Fruit fly (Drosophila melanogaster): ENCODE measurements around the gene ppk31.

Gene ppk31

DNA sequence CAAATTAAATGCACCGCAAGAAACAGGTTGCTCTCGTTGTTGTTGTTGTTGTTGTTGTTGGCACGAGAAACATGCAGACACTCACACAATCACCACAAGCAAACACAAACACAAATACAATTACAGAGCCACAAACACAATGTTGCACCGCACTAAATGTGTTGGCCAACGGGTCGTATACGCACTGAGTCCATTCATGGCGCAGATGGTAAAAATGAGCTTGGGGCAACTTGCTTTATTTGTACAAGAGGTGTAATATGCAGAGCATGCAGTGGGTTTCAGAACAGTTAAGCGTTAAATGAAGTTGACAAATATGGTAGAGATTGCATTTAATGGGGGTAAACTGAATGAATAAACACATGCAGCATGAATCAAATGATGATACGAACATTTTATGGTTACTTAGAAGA, 25.0 kb upstream of the ppk31 start:
- TF ChIP-seq CG7101 (tag; optimal IDR thresholded peaks at IDR 0.05) (no peak), CG5204 (GFP tag; optimal IDR thresholded peaks at IDR 0.05) (no peak), Clk (GFP tag; optimal IDR thresholded peaks at IDR 0.05) (no peak), tj (GFP tag; optimal IDR thresholded peaks at IDR 0.05) (no peak), CG12768 (GFP tag; optimal IDR thresholded peaks at IDR 0.05) (no peak), cnc (optimal IDR thresholded peaks at IDR 0.05) (no peak), CG11617 (GFP tag; optimal IDR thresholded peaks at IDR 0.05) (no peak), Crg-1 (GFP tag; optimal IDR thresholded peaks at IDR 0.05) (no peak), bab1 (GFP tag; optimal IDR thresholded peaks at IDR 0.05) (no peak), kay (GFP tag; ENCODE audit: borderline replicate concordance) (no peak), toe (GFP tag; optimal IDR thresholded peaks at IDR 0.05) (no peak), cic (GFP tag; optimal IDR thresholded peaks at IDR 0.05) (no peak), pad (GFP tag; optimal IDR thresholded peaks at IDR 0.05) (no peak), Hr96 (GFP tag; optimal IDR thresholded peaks at IDR 0.05) (no peak), Mnt (GFP tag; optimal IDR thresholded peaks at IDR 0.05) (no peak), CG33017 (tag; optimal IDR thresholded peaks at IDR 0.05) (no peak), CG1620 (GFP tag; optimal IDR thresholded peaks at IDR 0.05) (no peak)

DNA sequence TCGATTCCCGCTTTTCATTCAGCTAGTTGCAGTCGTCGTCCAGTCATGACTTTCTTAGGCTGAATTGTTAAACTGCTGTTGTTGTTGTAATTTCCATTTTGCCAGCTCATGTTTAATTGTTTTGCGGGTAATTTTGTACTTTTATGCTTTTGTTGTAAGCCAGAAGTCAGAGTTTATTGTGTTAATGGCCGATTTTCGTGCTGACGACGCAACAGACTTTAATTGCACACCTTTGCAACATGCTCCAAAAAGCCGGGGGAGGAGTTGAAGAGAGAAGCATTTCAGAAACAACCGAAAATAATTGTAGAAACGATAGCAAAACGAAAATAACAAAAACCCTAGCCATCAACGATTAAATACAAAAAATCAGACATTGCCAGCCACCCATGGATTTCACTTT, 24.2 kb upstream of the ppk31 start:
- TF ChIP-seq tj (GFP tag; optimal IDR thresholded peaks at IDR 0.05) (peak; percentile 95), CG5204 (GFP tag; optimal IDR thresholded peaks at IDR 0.05) (no peak)

DNA sequence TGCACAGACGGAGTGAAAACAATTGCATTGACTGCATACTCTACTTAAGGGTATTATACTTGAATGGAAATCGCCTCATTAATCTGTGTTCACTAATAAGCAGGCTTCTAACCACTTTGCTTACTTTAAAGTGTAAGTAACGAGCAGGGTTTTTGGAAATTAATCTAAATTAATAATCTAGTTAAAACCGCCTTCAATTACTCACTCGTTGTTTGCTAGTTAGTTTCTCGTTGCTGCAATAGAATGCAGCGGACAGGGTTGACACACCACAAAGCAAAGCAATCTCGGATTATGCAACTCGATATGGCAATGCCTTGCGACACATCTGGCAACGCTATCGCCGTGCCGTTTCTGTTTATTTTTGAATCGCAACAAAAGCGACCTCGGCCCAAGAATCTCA, 23.0 kb upstream of the ppk31 start:
- TF ChIP-seq kay (GFP tag; ENCODE audit: borderline replicate concordance) (peak; percentile 38), cnc (optimal IDR thresholded peaks at IDR 0.05) (no peak), CG14711 (tag; optimal IDR thresholded peaks at IDR 0.05) (peak; percentile 56), Mnt (GFP tag; optimal IDR thresholded peaks at IDR 0.05) (no peak)

DNA sequence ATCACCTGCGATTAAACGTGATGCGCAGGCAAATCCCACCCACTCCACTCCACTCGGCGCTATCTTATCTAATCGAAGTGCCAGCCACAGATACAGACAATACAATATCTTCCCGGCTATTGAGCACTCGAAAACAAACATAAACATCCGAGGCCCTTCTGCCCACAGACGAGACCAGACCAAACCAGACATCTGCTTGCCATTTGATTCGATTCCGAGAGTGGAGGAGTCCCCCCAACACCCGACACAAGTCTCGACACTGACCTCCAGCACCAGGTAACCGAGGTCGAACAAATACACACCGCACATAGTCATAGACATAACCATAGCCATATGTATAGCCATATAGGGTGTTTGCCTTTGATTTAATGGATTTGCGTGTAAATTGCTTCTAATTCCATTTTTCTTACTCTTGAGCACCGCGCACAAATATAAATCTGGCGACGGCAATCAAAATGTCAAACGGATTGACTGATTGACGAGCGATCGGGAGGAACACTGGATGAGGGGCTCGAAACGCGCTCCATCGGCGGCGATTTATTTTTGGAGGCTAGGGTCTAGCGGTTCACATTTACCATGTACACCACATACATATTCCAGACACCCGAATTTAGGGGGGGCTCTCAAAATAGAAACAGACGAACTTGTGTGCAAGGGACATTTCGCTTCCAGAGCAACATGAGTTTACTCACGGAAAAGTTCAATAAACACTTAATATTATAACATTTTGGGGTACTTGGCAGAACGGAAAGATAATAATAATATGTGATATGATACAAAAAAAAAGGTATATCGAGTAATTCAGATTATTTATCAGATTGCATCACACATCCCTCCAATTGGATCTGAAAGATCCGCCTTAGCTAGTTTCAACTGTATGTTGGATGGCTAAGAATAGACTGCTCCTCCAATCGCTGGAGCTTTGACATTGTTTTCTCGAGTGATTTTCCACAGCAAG, 13.8 kb upstream of the ppk31 start:
- TF ChIP-seq CG12768 (GFP tag; optimal IDR thresholded peaks at IDR 0.05) (no peak), CG7101 (tag; optimal IDR thresholded peaks at IDR 0.05) (peak; percentile 12), cic (GFP tag; optimal IDR thresholded peaks at IDR 0.05) (peak; percentile 51), CG7045 (GFP tag; optimal IDR thresholded peaks at IDR 0.05) (peak; percentile 40)

DNA sequence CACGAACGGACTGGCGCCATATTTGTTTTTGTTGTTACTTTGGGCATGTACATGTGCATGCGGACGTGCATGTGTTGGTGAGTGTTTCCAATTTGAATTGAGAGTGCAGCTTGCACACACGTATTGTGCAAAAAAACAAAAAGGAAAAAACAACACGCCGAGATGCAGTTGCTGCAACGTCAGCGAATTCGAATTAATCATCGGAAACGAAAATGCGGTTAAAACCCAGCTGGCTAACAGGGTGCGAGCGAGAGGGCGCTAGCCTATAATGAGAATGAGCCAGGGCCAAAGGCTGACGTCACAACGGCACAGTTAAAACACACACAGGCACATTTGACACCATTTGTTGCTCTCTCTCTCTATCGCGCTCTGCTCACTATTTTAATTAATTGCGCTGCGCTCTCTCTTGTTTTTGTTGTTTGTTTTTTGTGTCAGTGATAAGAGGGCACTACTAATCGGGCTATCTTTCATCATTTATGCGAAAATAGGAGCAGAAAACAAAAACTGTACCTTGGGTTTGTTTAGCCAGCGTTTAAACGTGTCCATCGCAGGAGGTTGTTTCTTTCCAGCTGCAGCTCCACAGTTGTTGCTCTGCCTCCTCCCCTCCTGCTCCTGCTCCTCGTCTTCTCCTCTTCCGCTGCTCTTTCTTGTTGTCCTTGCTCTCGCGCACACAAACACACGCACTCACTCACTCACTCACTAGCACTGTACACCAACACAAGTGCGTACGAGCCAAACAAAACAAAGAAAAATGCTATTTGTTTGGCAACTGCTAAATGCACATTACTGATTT, 12.8 kb upstream of the ppk31 start:
- no peak for TF ChIP-seq ovo (GFP tag; optimal IDR thresholded peaks at IDR 0.05)
- no peak for TF ChIP-seq cnc (optimal IDR thresholded peaks at IDR 0.05)
- no peak for TF ChIP-seq CG1620 (GFP tag; optimal IDR thresholded peaks at IDR 0.05)
- TF ChIP-seq CG33017 (tag; optimal IDR thresholded peaks at IDR 0.05), result peak; percentile 11
- no peak for TF ChIP-seq CG5204 (GFP tag; optimal IDR thresholded peaks at IDR 0.05)
- TF ChIP-seq CG12768 (GFP tag; optimal IDR thresholded peaks at IDR 0.05), result peak; percentile 48
- peak; percentile 55 for TF ChIP-seq Mnt (GFP tag; optimal IDR thresholded peaks at IDR 0.05)
- no peak for TF ChIP-seq toe (GFP tag; optimal IDR thresholded peaks at IDR 0.05)
- TF ChIP-seq kay (GFP tag; ENCODE audit: borderline replicate concordance), result peak; percentile 92
- peak; percentile 3 for TF ChIP-seq Crg-1 (GFP tag; optimal IDR thresholded peaks at IDR 0.05)
- TF ChIP-seq CG7101 (tag; optimal IDR thresholded peaks at IDR 0.05), result no peak
- TF ChIP-seq tj (GFP tag; optimal IDR thresholded peaks at IDR 0.05), result peak; percentile 97
- TF ChIP-seq CG14711 (tag; optimal IDR thresholded peaks at IDR 0.05), result no peak
- TF ChIP-seq cic (GFP tag; optimal IDR thresholded peaks at IDR 0.05), result peak; percentile 80
- TF ChIP-seq Hr96 (GFP tag; optimal IDR thresholded peaks at IDR 0.05), result no peak
- no peak for TF ChIP-seq CG7045 (GFP tag; optimal IDR thresholded peaks at IDR 0.05)
- TF ChIP-seq Clk (GFP tag; optimal IDR thresholded peaks at IDR 0.05), result no peak
- peak; percentile 8 for TF ChIP-seq bab1 (GFP tag; optimal IDR thresholded peaks at IDR 0.05)
- peak; percentile 15 for TF ChIP-seq CG11617 (GFP tag; optimal IDR thresholded peaks at IDR 0.05)
- peak; percentile 4 for TF ChIP-seq pad (GFP tag; optimal IDR thresholded peaks at IDR 0.05)

DNA sequence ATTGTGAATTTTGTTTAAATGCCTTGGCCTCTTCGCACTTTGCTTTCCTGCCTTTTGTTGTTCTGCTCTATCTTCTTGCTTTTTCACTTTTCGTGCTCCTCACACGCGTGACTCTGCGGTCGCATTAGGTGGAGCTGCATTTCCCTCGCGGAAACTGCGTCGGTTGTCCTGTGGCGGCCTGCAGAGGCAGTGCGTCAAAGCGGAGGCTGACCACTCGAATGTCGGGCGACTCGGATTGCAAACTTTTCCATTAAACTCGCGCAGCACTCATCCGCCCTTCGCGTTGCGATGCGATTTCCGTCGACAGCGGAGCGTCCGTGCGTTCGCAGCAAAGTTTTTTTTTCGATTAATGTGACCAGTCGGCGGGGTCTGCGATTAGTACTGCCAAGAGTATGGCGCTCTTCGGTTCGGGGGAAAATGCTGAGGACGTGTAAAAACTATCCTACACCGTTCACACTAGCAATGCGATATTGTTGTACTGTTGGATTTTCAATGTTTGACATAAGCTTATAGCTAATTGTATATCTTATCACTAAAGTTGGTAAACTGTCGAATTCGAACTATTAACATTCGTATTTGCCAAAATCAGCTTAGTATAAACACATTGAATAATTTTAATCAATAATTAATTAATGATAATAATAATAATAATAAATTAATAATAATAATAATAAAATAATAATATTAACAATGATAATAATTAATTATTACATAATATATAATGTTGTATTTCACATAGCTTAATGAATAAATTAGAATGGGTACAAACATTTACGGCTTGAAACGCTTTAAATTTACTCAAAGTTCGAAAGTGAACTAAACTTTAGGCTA, 12.0 kb upstream of the ppk31 start, which contains the start of gene CG6051:
CG6051 (minus strand) TSS at position 385 of the 831 bp plus-strand sequence.
- TF ChIP-seq CG33017 (tag; optimal IDR thresholded peaks at IDR 0.05), result peak; percentile 1
- peak; percentile 26 for TF ChIP-seq Clk (GFP tag; optimal IDR thresholded peaks at IDR 0.05)
- peak; percentile 39 for TF ChIP-seq Hr96 (GFP tag; optimal IDR thresholded peaks at IDR 0.05)
- peak; percentile 17 for TF ChIP-seq CG7045 (GFP tag; optimal IDR thresholded peaks at IDR 0.05)
- peak; percentile 51 for TF ChIP-seq toe (GFP tag; optimal IDR thresholded peaks at IDR 0.05)
- no peak for TF ChIP-seq CG7101 (tag; optimal IDR thresholded peaks at IDR 0.05)
- TF ChIP-seq CG11617 (GFP tag; optimal IDR thresholded peaks at IDR 0.05), result peak; percentile 26
- peak; percentile 62 for TF ChIP-seq bab1 (GFP tag; optimal IDR thresholded peaks at IDR 0.05)
- no peak for TF ChIP-seq cic (GFP tag; optimal IDR thresholded peaks at IDR 0.05)
- no peak for TF ChIP-seq CG14711 (tag; optimal IDR thresholded peaks at IDR 0.05)
- TF ChIP-seq kay (GFP tag; ENCODE audit: borderline replicate concordance), result no peak
- TF ChIP-seq cnc (optimal IDR thresholded peaks at IDR 0.05), result no peak
- TF ChIP-seq CG1620 (GFP tag; optimal IDR thresholded peaks at IDR 0.05), result peak; percentile 39
- peak; percentile 76 for TF ChIP-seq Mnt (GFP tag; optimal IDR thresholded peaks at IDR 0.05)
- peak; percentile 0 for TF ChIP-seq CG12768 (GFP tag; optimal IDR thresholded peaks at IDR 0.05)
- peak; percentile 43 for TF ChIP-seq tj (GFP tag; optimal IDR thresholded peaks at IDR 0.05)
